Fruit fly (Drosophila melanogaster): Measurements from ENCODE around the gene Set8.
A peak's percentile ranks its signal among the peaks of the same experiment; 100 is the strongest.

The Set8 gene

dm6 chr3R:14327472-14328104 lies 11.8 kb downstream of the Set8 start, which contains the start of gene spn-B (continued):
- peak; percentile 76 for TF ChIP-seq lbe (GFP tag; optimal IDR thresholded peaks at IDR 0.05)
- peak in 1 of 2 experiments; percentile 32 for TF ChIP-seq insv (GFP tag; optimal IDR thresholded peaks at IDR 0.05)
- peak; percentile 37 for TF ChIP-seq tup (GFP tag; optimal IDR thresholded peaks at IDR 0.05)
- peak; percentile 98 for TF ChIP-seq grau (tag; optimal IDR thresholded peaks at IDR 0.05)
- no peak for TF ChIP-seq Lpt (GFP tag; optimal IDR thresholded peaks at IDR 0.05)
- TF ChIP-seq CTCF (GFP tag; optimal IDR thresholded peaks at IDR 0.05), result peak; percentile 49
- TF ChIP-seq CG8290 (GFP tag; optimal IDR thresholded peaks at IDR 0.05), result peak; percentile 88
- TF ChIP-seq CG8290 (tag; optimal IDR thresholded peaks at IDR 0.05), result peak; percentile 38 to 50
- TF ChIP-seq CG1832 (GFP tag; optimal IDR thresholded peaks at IDR 0.05), result no peak
- no peak for TF ChIP-seq cad (GFP tag; optimal IDR thresholded peaks at IDR 0.05)
- peak; percentile 29 for TF ChIP-seq CG3995 (GFP tag; optimal IDR thresholded peaks at IDR 0.05)
- TF ChIP-seq ems (GFP tag; optimal IDR thresholded peaks at IDR 0.05), result peak; percentile 64
- peak; percentile 46; the same call in 1 of the 2 replicates for TF ChIP-seq Dref (GFP tag; IDR thresholded peaks at IDR 0.05)
- peak; percentile 63 for TF ChIP-seq CG6683 (GFP tag; optimal IDR thresholded peaks at IDR 0.05)
- peak; percentile 49; the same call in 1 of the 3 replicates for TF ChIP-seq Opbp (GFP tag; IDR thresholded peaks at IDR 0.05; ENCODE audit: partially characterized antibody)
- TF ChIP-seq CG13624 (GFP tag; optimal IDR thresholded peaks at IDR 0.05), result peak; percentile 78
- TF ChIP-seq tx (GFP tag; optimal IDR thresholded peaks at IDR 0.05), result peak; percentile 0
- peak; percentile 5; the same call in 1 of the 3 replicates for TF ChIP-seq gce (GFP tag; IDR thresholded peaks at IDR 0.05)
- TF ChIP-seq Aef1 (GFP tag; IDR thresholded peaks at IDR 0.05), result peak; percentile 55; the same call in 2 of the 3 replicates
- peak; percentile 84 for TF ChIP-seq Sox102F (GFP tag; optimal IDR thresholded peaks at IDR 0.05)
- no peak for TF ChIP-seq Dip2 (GFP tag; IDR thresholded peaks at IDR 0.05)
- peak; percentile 53 for TF ChIP-seq onecut (GFP tag; IDR thresholded peaks at IDR 0.05)
- TF ChIP-seq CG8944 (GFP tag; optimal IDR thresholded peaks at IDR 0.05), result no peak
- TF ChIP-seq nerfin-2 (GFP tag; IDR thresholded peaks at IDR 0.05; ENCODE audit: partially characterized antibody), result no peak
- TF ChIP-seq Hsf (GFP tag; optimal IDR thresholded peaks at IDR 0.05), result peak; percentile 78
- no peak for TF ChIP-seq en (GFP tag; optimal IDR thresholded peaks at IDR 0.05)
- peak; percentile 55 for TF ChIP-seq Ets65A (GFP tag)
- TF ChIP-seq crol (GFP tag; IDR thresholded peaks at IDR 0.05), result no peak
- TF ChIP-seq CG12071 (GFP tag; optimal IDR thresholded peaks at IDR 0.05), result peak; percentile 44
- TF ChIP-seq pzg (GFP tag; optimal IDR thresholded peaks at IDR 0.05), result no peak
- TF ChIP-seq D19A (tag; optimal IDR thresholded peaks at IDR 0.05), result peak; percentile 77
- TF ChIP-seq zen (tag; optimal IDR thresholded peaks at IDR 0.05), result peak; percentile 66
- no peak for TF ChIP-seq Hr39 (optimal IDR thresholded peaks at IDR 0.05)
- peak; percentile 81 for TF ChIP-seq phol (tag; optimal IDR thresholded peaks at IDR 0.05)
- no peak for TF ChIP-seq CG11696 (GFP tag; IDR thresholded peaks at IDR 0.05)
- TF ChIP-seq h (optimal IDR thresholded peaks at IDR 0.05), result no peak
- TF ChIP-seq CG32772 (GFP tag; IDR thresholded peaks at IDR 0.05), result 0 out of 2 replicates have a peak, but pooled peaks have one; percentile 48
- peak; percentile 59 for TF ChIP-seq CG4707 (GFP tag; optimal IDR thresholded peaks at IDR 0.05)
- TF ChIP-seq Hr78 (GFP tag; optimal IDR thresholded peaks at IDR 0.05), result peak in 1 of 2 experiments; percentile 15
- TF ChIP-seq org-1 (GFP tag; optimal IDR thresholded peaks at IDR 0.05), result peak; percentile 65
- TF ChIP-seq crp (GFP tag; optimal IDR thresholded peaks at IDR 0.05), result peak; percentile 52 to 90
- TF ChIP-seq CG18476 (GFP tag; optimal IDR thresholded peaks at IDR 0.05), result peak; percentile 75
- peak; percentile 13; the same call in 1 of the 3 replicates for TF ChIP-seq Mrtf (GFP tag; IDR thresholded peaks at IDR 0.05)
- TF ChIP-seq CG1602 (GFP tag; optimal IDR thresholded peaks at IDR 0.05), result peak; percentile 54
- peak; percentile 64; the same call in 1 of the 2 replicates for TF ChIP-seq lmd (GFP tag; IDR thresholded peaks at IDR 0.05)
- peak; percentile 82 for TF ChIP-seq CG2120 (GFP tag; optimal IDR thresholded peaks at IDR 0.05)
- TF ChIP-seq CG7556 (GFP tag; optimal IDR thresholded peaks at IDR 0.05), result peak; percentile 82
- TF ChIP-seq ap (GFP tag; IDR thresholded peaks at IDR 0.05), result peak; percentile 20; the same call in 1 of the 2 replicates
- peak; percentile 60 for TF ChIP-seq CG31388 (GFP tag; optimal IDR thresholded peaks at IDR 0.05)
- peak; percentile 21; the same call in 1 of the 2 replicates for TF ChIP-seq NFAT (GFP tag; IDR thresholded peaks at IDR 0.05)
- TF ChIP-seq sens-2 (GFP tag; IDR thresholded peaks at IDR 0.05), result no peak
- no peak for TF ChIP-seq GATAe (GFP tag; conservative IDR thresholded peaks at IDR 0.05)

Data from whole organism, embryonic.